Worm (Caenorhabditis elegans) whole organism, L2 larva: Measurements from ENCODE around the gene C04G6.4.
A peak's percentile ranks its signal among the peaks of the same experiment; 100 is the strongest.

ENCODE experiments used
- aly-2 ChIP-seq: fragments of 150-350 bp; optimal IDR thresholded peaks from 2 replicates; lab custom pipeline; 2014; ENCODE audit warnings: missing biosample characterization, missing genetic modification characterization
- fos-1 ChIP-seq: fragments of 150-350 bp; optimal IDR thresholded peaks from 2 replicates; lab custom pipeline; 2014; ENCODE audit warnings: missing biosample characterization, missing genetic modification characterization
- lin-39 ChIP-seq: fragments of 150-350 bp; optimal IDR thresholded peaks from 2 replicates; lab custom pipeline; 2014; ENCODE audit warnings: missing biosample characterization, missing genetic modification reagents, missing genetic modification characterization
- nhr-25 ChIP-seq: fragments of 150-350 bp; sonication (generic microtip); optimal IDR thresholded peaks from 3 replicates; lab custom pipeline; 2014; ENCODE audit warnings: missing biosample characterization, missing genetic modification characterization
- nhr-6 ChIP-seq: fragments of 150-350 bp; optimal IDR thresholded peaks from 2 replicates; lab custom pipeline; 2014; ENCODE audit warnings: missing biosample characterization, missing genetic modification characterization
- zag-1 ChIP-seq: fragments of 150-350 bp; optimal IDR thresholded peaks from 2 replicates; lab custom pipeline; 2014; ENCODE audit warnings: missing biosample characterization, missing genetic modification characterization

ce11 chrII:5103189-5103588, 19.9 kb upstream of the C04G6.4 start:
- peak; percentile 34 for TF ChIP-seq fos-1 (tag; lab: Kevin White, UChicago)
- no peak for TF ChIP-seq lin-39 (tag; lab: Kevin White, UChicago)
- no peak for TF ChIP-seq zag-1 (tag; lab: Kevin White, UChicago)
- TF ChIP-seq aly-2 (tag; lab: Kevin White, UChicago) = no peak
- no peak for TF ChIP-seq nhr-6 (tag; lab: Kevin White, UChicago)
- TF ChIP-seq nhr-25 (tag; lab: Kevin White, UChicago) = no peak
